Fruit fly (Drosophila melanogaster): ENCODE results near the gene CG2150.

CG2150 gene

dm6 chr3R:31718168-31718565, 46.4 kb downstream of the CG2150 start (continued):
- peak; percentile 27 for TF ChIP-seq CG8632 (GFP tag; optimal IDR thresholded peaks at IDR 0.05)
- TF ChIP-seq topi (GFP tag; optimal IDR thresholded peaks at IDR 0.05): peak; percentile 46
- peak; percentile 22 for TF ChIP-seq CG4318 (GFP tag; optimal IDR thresholded peaks at IDR 0.05)
- TF ChIP-seq vri (GFP tag; optimal IDR thresholded peaks at IDR 0.05): peak; percentile 3
- TF ChIP-seq Smox (GFP tag; optimal IDR thresholded peaks at IDR 0.05): peak; percentile 36
- peak; percentile 49 for TF ChIP-seq esn (GFP tag; optimal IDR thresholded peaks at IDR 0.05)
- TF ChIP-seq CG3032 (tag; optimal IDR thresholded peaks at IDR 0.05): peak; percentile 39

dm6 chr3R:31717299-31718167, 47.0 kb downstream of the CG2150 start:
- TF ChIP-seq CG8632 (GFP tag; optimal IDR thresholded peaks at IDR 0.05) (peak; percentile 79), CG1621 (tag; optimal IDR thresholded peaks at IDR 0.05) (peak; percentile 79), Sox102F (GFP tag; optimal IDR thresholded peaks at IDR 0.05) (peak; percentile 84), Ets96B (tag; optimal IDR thresholded peaks at IDR 0.05) (peak; percentile 80), CG10631 (GFP tag; optimal IDR thresholded peaks at IDR 0.05) (peak; percentile 77), Gug (GFP tag; IDR thresholded peaks at IDR 0.05) (peak; percentile 57; the same call in 1 of the 2 replicates), CG6163 (GFP tag; IDR thresholded peaks at IDR 0.05) (peak; percentile 70), Met (GFP tag; optimal IDR thresholded peaks at IDR 0.05) (peak; percentile 89), Hr4 (GFP tag; optimal IDR thresholded peaks at IDR 0.05) (peak; percentile 86), svp (GFP tag) (peak; percentile 91), CG8319 (GFP tag; optimal IDR thresholded peaks at IDR 0.05) (peak; percentile 63), achi (GFP tag; optimal IDR thresholded peaks at IDR 0.05) (peak; percentile 83), CG6792 (GFP tag; optimal IDR thresholded peaks at IDR 0.05) (peak; percentile 81), vri (GFP tag; optimal IDR thresholded peaks at IDR 0.05) (peak; percentile 69), CG11762 (GFP tag; optimal IDR thresholded peaks at IDR 0.05; ENCODE audit: insufficient read depth) (peak; percentile 71), Lpt (GFP tag; optimal IDR thresholded peaks at IDR 0.05) (peak; percentile 64), dsx (GFP tag; optimal IDR thresholded peaks at IDR 0.05; ENCODE audit: poor library complexity, severe bottlenecking) (peak; percentile 76), Eip93F (GFP tag; optimal IDR thresholded peaks at IDR 0.05) (no peak), fkh (GFP tag; optimal IDR thresholded peaks at IDR 0.05) (no peak), Eip78C (GFP tag) (peak; percentile 95), dac (GFP tag; optimal IDR thresholded peaks at IDR 0.05) (peak; percentile 58), net (GFP tag; optimal IDR thresholded peaks at IDR 0.05) (peak; percentile 79), acj6 (GFP tag; optimal IDR thresholded peaks at IDR 0.05) (peak; percentile 87), Hr38 (GFP tag; optimal IDR thresholded peaks at IDR 0.05) (no peak), CG11294 (GFP tag; IDR thresholded peaks at IDR 0.05) (peak; percentile 45; the same call in 1 of the 2 replicates), Blimp-1 (GFP tag; optimal IDR thresholded peaks at IDR 0.05) (no peak), Smox (GFP tag; optimal IDR thresholded peaks at IDR 0.05) (peak; percentile 85), Sox15 (GFP tag; optimal IDR thresholded peaks at IDR 0.05) (peak; percentile 81), CG3919 (GFP tag; optimal IDR thresholded peaks at IDR 0.05) (peak; percentile 80), OdsH (GFP tag; optimal IDR thresholded peaks at IDR 0.05) (peak; percentile 88), CG10669 (GFP tag; optimal IDR thresholded peaks at IDR 0.05) (peak; percentile 83), pdm3 (GFP tag; optimal IDR thresholded peaks at IDR 0.05) (peak; percentile 87), Hr39 (GFP tag; optimal IDR thresholded peaks at IDR 0.05) (peak; percentile 87), CG34406 (GFP tag; optimal IDR thresholded peaks at IDR 0.05) (peak; percentile 76), Ets21C (GFP tag; optimal IDR thresholded peaks at IDR 0.05) (peak; percentile 84), spab (GFP tag; optimal IDR thresholded peaks at IDR 0.05) (peak; percentile 73), CG16779 (tag; optimal IDR thresholded peaks at IDR 0.05) (peak; percentile 29), CG11902 (GFP tag; optimal IDR thresholded peaks at IDR 0.05) (peak; percentile 67), CG6276 (GFP tag; optimal IDR thresholded peaks at IDR 0.05) (peak; percentile 66), CG31627 (GFP tag; optimal IDR thresholded peaks at IDR 0.05) (peak; percentile 88), fd85E (GFP tag; optimal IDR thresholded peaks at IDR 0.05) (peak; percentile 56), cyc (GFP tag; optimal IDR thresholded peaks at IDR 0.05) (peak; percentile 84), CG15336 (GFP tag; IDR thresholded peaks at IDR 0.05) (peak; percentile 74), esn (GFP tag; optimal IDR thresholded peaks at IDR 0.05) (peak; percentile 89), lz (GFP tag; optimal IDR thresholded peaks at IDR 0.05) (peak; percentile 86)

Measured in whole organism, prepupa.